Worm (Caenorhabditis elegans) whole organism, young adult: ENCODE results near the gene col-145.
A peak's percentile ranks its signal among the peaks of the same experiment; 100 is the strongest.

ENCODE experiments used
- C06A6.2 ChIP-seq: fragments of 200-800 bp; sonication (Bioruptor generic); conservative IDR thresholded peaks from 2 replicates; pipeline ENCODE4 v1.3.6; 2022; ENCODE audit warnings: missing genetic modification characterization, missing compliant biosample characterization
- C17E4.6 ChIP-seq: fragments of 200-800 bp; sonication (Bioruptor generic); IDR thresholded peaks from 2 replicates; pipeline ENCODE4 v1.3.6; 2022; ENCODE audit warnings: missing genetic modification reagents, missing genetic modification characterization, missing compliant biosample characterization
- F39B2.1 ChIP-seq: fragments of 200-800 bp; sonication (Bioruptor generic); IDR thresholded peaks from 2 replicates; pipeline ENCODE4 v1.3.6; 2022; ENCODE audit warnings: missing genetic modification reagents, missing genetic modification characterization, missing compliant biosample characterization
- F52B5.7 ChIP-seq: sonication (generic microtip); optimal IDR thresholded peaks from 2 replicates; lab custom pipeline; 2016; ENCODE audit warnings: mild to moderate bottlenecking, missing genetic modification characterization, missing compliant biosample characterization
- F55B11.4 ChIP-seq: sonication (generic microtip); optimal IDR thresholded peaks from 2 replicates; lab custom pipeline; 2016; ENCODE audit warnings: missing compliant biosample characterization, missing genetic modification characterization, borderline replicate concordance; ENCODE audit not compliant: insufficient read depth
- K12H6.12 ChIP-seq: fragments of 200-800 bp; sonication (Bioruptor generic); optimal IDR thresholded peaks from 2 replicates; lab custom pipeline; 2018; ENCODE audit warnings: mild to moderate bottlenecking, missing genetic modification characterization, missing compliant biosample characterization
- Y53F4B.3 ChIP-seq: fragments of 200-800 bp; sonication (Bioruptor generic); IDR thresholded peaks from 2 replicates; pipeline ENCODE4 v1.3.6; 2022; ENCODE audit warnings: missing genetic modification reagents, missing genetic modification characterization, missing compliant biosample characterization
- Y53G8AR.9 ChIP-seq: fragments of 200-800 bp; sonication (Bioruptor generic); conservative IDR thresholded peaks from 2 replicates; pipeline ENCODE4 v1.3.6; 2022; ENCODE audit warnings: missing genetic modification reagents, missing genetic modification characterization, missing compliant biosample characterization
- Y56A3A.18 ChIP-seq: fragments of 200-800 bp; sonication (Bioruptor generic); IDR thresholded peaks from 2 replicates; pipeline ENCODE4 v1.3.6; 2022; ENCODE audit warnings: missing genetic modification reagents, missing genetic modification characterization, missing compliant biosample characterization
- aptf-3 ChIP-seq: fragments of 200-800 bp; sonication (Bioruptor generic); IDR thresholded peaks from 2 replicates; pipeline ENCODE4 v1.3.6; 2022; ENCODE audit warnings: missing genetic modification characterization, missing compliant biosample characterization
- atf-7 ChIP-seq: sonication (generic microtip); optimal IDR thresholded peaks from 2 replicates; lab custom pipeline; 2017; ENCODE audit warnings: mild to moderate bottlenecking, missing genetic modification characterization, missing compliant biosample characterization
- athp-1 ChIP-seq: sonication (generic microtip); optimal IDR thresholded peaks from 2 replicates; lab custom pipeline; 2017; ENCODE audit warnings: mild to moderate bottlenecking, missing genetic modification characterization, missing compliant biosample characterization
- attf-6 ChIP-seq: fragments of 200-800 bp; sonication (Bioruptor generic); IDR thresholded peaks from 2 replicates; pipeline ENCODE4 v1.3.6; 2022; ENCODE audit warnings: missing genetic modification reagents, missing genetic modification characterization, missing compliant biosample characterization
- bed-2 ChIP-seq: fragments of 200-800 bp; sonication (Bioruptor generic); IDR thresholded peaks from 2 replicates; pipeline ENCODE4 v1.3.6; 2022; ENCODE audit warnings: missing genetic modification reagents, missing genetic modification characterization, missing compliant biosample characterization
- ccch-3 ChIP-seq: fragments of 200-800 bp; sonication (Bioruptor generic); optimal IDR thresholded peaks from 2 replicates; lab custom pipeline; 2018; ENCODE audit warnings: mild to moderate bottlenecking, missing genetic modification characterization, missing compliant biosample characterization
- cebp-1 ChIP-seq, 2 experiments: fragments of 200-800 bp in 1 of 2; sonication (Bioruptor generic) in 1 of 2; sonication (generic microtip) in 1 of 2; IDR thresholded peaks in 1 of 2; optimal IDR thresholded peaks in 1 of 2; 2 replicates each; pipeline versions ENCODE4 v1.3.6 to Lab custom; 2017 to 2022; ENCODE audit warnings: missing compliant biosample characterization in 2 of 2, missing genetic modification characterization in 2 of 2, mild to moderate bottlenecking in 1 of 2, missing genetic modification reagents in 1 of 2, moderate library complexity in 1 of 2
- cebp-2 ChIP-seq: fragments of 200-800 bp; sonication (Bioruptor generic); IDR thresholded peaks from 2 replicates; pipeline ENCODE4 v1.3.6; 2022; ENCODE audit warnings: missing genetic modification characterization, missing compliant biosample characterization
- ceh-27 ChIP-seq: fragments of 200-800 bp; sonication (Bioruptor generic); optimal IDR thresholded peaks from 2 replicates; lab custom pipeline; 2018; ENCODE audit warnings: mild to moderate bottlenecking, missing genetic modification characterization, moderate library complexity, missing compliant biosample characterization
- ceh-79 ChIP-seq: sonication (generic microtip); optimal IDR thresholded peaks from 2 replicates; lab custom pipeline; 2017; ENCODE audit warnings: mild to moderate bottlenecking, missing genetic modification characterization, missing compliant biosample characterization
- ceh-91 ChIP-seq: fragments of 200-800 bp; sonication (Bioruptor generic); IDR thresholded peaks from 2 replicates; pipeline ENCODE4 v1.3.6; 2022; ENCODE audit warnings: missing genetic modification reagents, missing genetic modification characterization, missing compliant biosample characterization
- dox-1 ChIP-seq: fragments of 200-800 bp; sonication (Bioruptor generic); IDR thresholded peaks from 2 replicates; pipeline ENCODE4 v1.3.6; 2022; ENCODE audit warnings: missing genetic modification reagents, missing genetic modification characterization, missing compliant biosample characterization
- dpl-1 ChIP-seq: fragments of 150-350 bp; optimal IDR thresholded peaks from 2 replicates; lab custom pipeline; 2014; ENCODE audit warnings: missing biosample characterization, missing genetic modification reagents, missing genetic modification characterization
- ets-4 ChIP-seq: fragments of 200-800 bp; sonication (Bioruptor generic); optimal IDR thresholded peaks from 2 replicates; lab custom pipeline; 2018; ENCODE audit warnings: mild to moderate bottlenecking, missing genetic modification characterization, missing compliant biosample characterization
- fkh-3 ChIP-seq: sonication (generic microtip); optimal IDR thresholded peaks from 2 replicates; lab custom pipeline; 2016; ENCODE audit warnings: mild to moderate bottlenecking, missing genetic modification characterization, missing compliant biosample characterization
- hlh-12 ChIP-seq: sonication (generic microtip); optimal IDR thresholded peaks from 2 replicates; lab custom pipeline; 2016; ENCODE audit warnings: missing genetic modification characterization, missing compliant biosample characterization
- hmg-1.2 ChIP-seq: fragments of 200-800 bp; sonication (Bioruptor generic); IDR thresholded peaks from 2 replicates; pipeline ENCODE4 v1.3.6; 2022; ENCODE audit warnings: missing genetic modification reagents, missing genetic modification characterization, missing compliant biosample characterization
- lag-1 ChIP-seq: fragments of 200-800 bp; sonication (Bioruptor generic); IDR thresholded peaks from 2 replicates; pipeline ENCODE4 v1.3.6; 2022; ENCODE audit warnings: missing genetic modification reagents, missing genetic modification characterization, missing compliant biosample characterization
- let-607 ChIP-seq, 2 experiments: fragments of 200-800 bp in 1 of 2; sonication (Bioruptor generic) in 1 of 2; sonication (generic microtip) in 1 of 2; optimal IDR thresholded peaks; 2 replicates each; lab custom pipeline; 2016 to 2018; ENCODE audit warnings: mild to moderate bottlenecking in 2 of 2, missing compliant biosample characterization in 2 of 2, missing genetic modification characterization in 2 of 2, moderate library complexity in 2 of 2, missing genotype in 1 of 2
- madf-8 ChIP-seq: fragments of 200-800 bp; sonication (Bioruptor generic); conservative IDR thresholded peaks from 2 replicates; pipeline ENCODE4 v1.3.6; 2022; ENCODE audit warnings: missing genetic modification reagents, missing genetic modification characterization, missing compliant biosample characterization
- nfya-1 ChIP-seq: sonication (generic microtip); optimal IDR thresholded peaks from 2 replicates; lab custom pipeline; 2017; ENCODE audit warnings: antibody characterized with exemption, missing compliant biosample characterization, missing genetic modification characterization, borderline replicate concordance; ENCODE audit not compliant: insufficient read depth
- nfyb-1 ChIP-seq: fragments of 200-800 bp; sonication (Bioruptor generic); IDR thresholded peaks from 2 replicates; pipeline ENCODE4 v1.3.6; 2022; ENCODE audit warnings: missing genetic modification reagents, missing genetic modification characterization, missing compliant biosample characterization
- nhr-120 ChIP-seq: fragments of 200-800 bp; sonication (Bioruptor generic); IDR thresholded peaks from 2 replicates; pipeline ENCODE4 v1.3.6; 2022; ENCODE audit warnings: missing genetic modification characterization, missing compliant biosample characterization
- nhr-90 ChIP-seq: sonication (generic microtip); optimal IDR thresholded peaks from 2 replicates; lab custom pipeline; 2016; ENCODE audit warnings: missing genotype, mild to moderate bottlenecking, missing genetic modification characterization, missing compliant biosample characterization
- rec-8 ChIP-seq, 2 experiments: sonication (generic microtip); optimal IDR thresholded peaks; 2 replicates each; lab custom pipeline; 2016; ENCODE audit warnings: mild to moderate bottlenecking in 2 of 2, missing genetic modification characterization in 2 of 2, missing genetic modification reagents in 2 of 2, missing genotype in 2 of 2, missing biosample characterization in 1 of 2, missing compliant biosample characterization in 1 of 2, moderate library complexity in 1 of 2
- repo-1 ChIP-seq: sonication (generic microtip); optimal IDR thresholded peaks from 2 replicates; lab custom pipeline; 2017; ENCODE audit warnings: mild to moderate bottlenecking, missing genetic modification characterization, missing compliant biosample characterization
- sdz-38 ChIP-seq: sonication (generic microtip); optimal IDR thresholded peaks from 2 replicates; lab custom pipeline; 2016; ENCODE audit warnings: missing genotype, missing genetic modification characterization, missing compliant biosample characterization
- snpc-3.4 ChIP-seq: sonication (generic microtip); optimal IDR thresholded peaks from 2 replicates; lab custom pipeline; 2017; ENCODE audit warnings: missing genetic modification characterization, mild to moderate bottlenecking, missing compliant biosample characterization, antibody characterized with exemption, moderate library complexity, missing genotype, missing genetic modification reagents
- somi-1 ChIP-seq: fragments of 200-800 bp; sonication (Bioruptor generic); optimal IDR thresholded peaks from 2 replicates; lab custom pipeline; 2018; ENCODE audit warnings: mild to moderate bottlenecking, missing genetic modification characterization, missing compliant biosample characterization
- tbp1 ChIP-seq: fragments of 200-800 bp; sonication (Bioruptor generic); optimal IDR thresholded peaks from 2 replicates; lab custom pipeline; 2018; ENCODE audit warnings: mild to moderate bottlenecking, missing genetic modification characterization, missing compliant biosample characterization
- unc-130 ChIP-seq: sonication (generic microtip); optimal IDR thresholded peaks from 2 replicates; lab custom pipeline; 2016; ENCODE audit warnings: missing genetic modification reagents, missing genetic modification characterization, missing compliant biosample characterization
- ztf-26 ChIP-seq: sonication (generic microtip); optimal IDR thresholded peaks from 2 replicates; lab custom pipeline; 2017; ENCODE audit warnings: missing genetic modification characterization, missing compliant biosample characterization

The col-145 gene

DNA sequence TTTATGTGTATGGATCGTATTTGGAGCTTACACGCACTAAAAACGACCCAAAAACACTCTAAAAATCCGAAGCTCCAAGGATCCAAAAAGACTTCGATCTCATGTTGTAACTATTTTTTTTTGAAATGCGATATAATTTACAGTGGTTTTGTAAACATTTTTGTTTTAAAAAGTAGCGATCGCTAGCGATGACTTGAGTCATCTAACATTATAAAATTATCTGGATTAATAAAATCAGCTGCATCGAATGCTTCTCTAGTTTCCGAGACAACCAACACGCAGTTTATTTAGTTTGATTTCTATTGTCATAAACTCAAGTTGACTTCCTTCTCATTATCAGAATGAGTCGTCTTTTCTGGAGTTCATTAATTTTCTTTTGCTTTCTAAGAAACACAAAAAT is 30.8 kb downstream of the col-145 start, which contains the start of gene F21C10.1:
TSS of gene F21C10.1 (plus strand) at position 301 of the 400 bp plus-strand sequence.
- TF ChIP-seq snpc-3.4 (tag; lab: Kevin White, UChicago) (no peak), rec-8 (tag; optimal IDR thresholded peaks at IDR 0.05; lab: Kevin White, UChicago) (no peak), let-607 (tag; optimal IDR thresholded peaks at IDR 0.05; lab: Kevin White, UChicago) (no peak), atf-7 (tag; lab: Kevin White, UChicago) (no peak), hmg-1.2 (GFP tag; lab: Robert Waterston, UW) (no peak), C17E4.6 (no peak), ceh-91 (GFP tag; lab: Robert Waterston, UW) (no peak), lag-1 (GFP tag; lab: Robert Waterston, UW) (no peak), fkh-3 (no peak), ztf-26 (tag; lab: Kevin White, UChicago) (no peak), repo-1 (tag; lab: Kevin White, UChicago) (no peak), Y56A3A.18 (GFP tag; lab: Robert Waterston, UW) (no peak), nfya-1 (tag; lab: Kevin White, UChicago) (no peak), dox-1 (GFP tag; lab: Robert Waterston, UW) (no peak), Y53F4B.3 (GFP tag; lab: Robert Waterston, UW) (no peak), ccch-3 (GFP tag; lab: Kevin White, UChicago) (no peak), Y53G8AR.9 (GFP tag; lab: Robert Waterston, UW) (no peak)
- TF ChIP-seq, all 124 proteins: peak for 0

ce11 chrV:9130766-9131165 is 32.0 kb downstream of the col-145 start, which contains the start of gene F21C10.19:
Gene F21C10.19 (plus strand): TSS chrV:9131066.
- no peak for TF ChIP-seq F52B5.7 (tag; lab: Kevin White, UChicago)
- no peak for TF ChIP-seq C06A6.2 (GFP tag; lab: Robert Waterston, UW)
- TF ChIP-seq nhr-90 (tag; lab: Kevin White, UChicago): no peak
- TF ChIP-seq madf-8 (GFP tag; lab: Robert Waterston, UW): no peak
- no peak for TF ChIP-seq tbp1 (GFP tag; lab: Kevin White, UChicago)
- no peak for TF ChIP-seq somi-1 (GFP tag; lab: Kevin White, UChicago)
- TF ChIP-seq let-607 (tag; optimal IDR thresholded peaks at IDR 0.05; lab: Kevin White, UChicago): no peak
- TF ChIP-seq ceh-27 (GFP tag; lab: Kevin White, UChicago): no peak
- TF ChIP-seq dpl-1: no peak
- no peak for TF ChIP-seq unc-130 (GFP tag; lab: Kevin White, UChicago)
- no peak for TF ChIP-seq attf-6
- TF ChIP-seq bed-2 (GFP tag; lab: Robert Waterston, UW): no peak
- TF ChIP-seq nhr-120 (GFP tag; lab: Robert Waterston, UW): no peak
- no peak for TF ChIP-seq hlh-12 (tag; lab: Kevin White, UChicago)
- TF ChIP-seq cebp-2: no peak
- TF ChIP-seq F55B11.4 (tag; lab: Kevin White, UChicago): no peak
- TF ChIP-seq nfyb-1 (GFP tag; lab: Robert Waterston, UW): no peak
- TF ChIP-seq snpc-3.4 (tag; lab: Kevin White, UChicago): no peak
- TF ChIP-seq sdz-38 (tag; lab: Kevin White, UChicago): no peak
- no peak for TF ChIP-seq fkh-3

ce11 chrV:9128562-9128961 is 34.2 kb downstream of the col-145 start:
- no peak for TF ChIP-seq F39B2.1 (GFP tag; lab: Robert Waterston, UW)
- TF ChIP-seq ceh-91 (GFP tag; lab: Robert Waterston, UW): no peak
- no peak for TF ChIP-seq K12H6.12 (tag; lab: Kevin White, UChicago)
- TF ChIP-seq ets-4: no peak
- TF ChIP-seq hmg-1.2 (GFP tag; lab: Robert Waterston, UW): peak; percentile 73; the same call in 1 of the 2 replicates
- no peak for TF ChIP-seq hlh-12 (tag; lab: Kevin White, UChicago)
- TF ChIP-seq aptf-3 (GFP tag; lab: Robert Waterston, UW): no peak
- TF ChIP-seq athp-1 (tag; lab: Kevin White, UChicago): no peak
- TF ChIP-seq nfyb-1 (GFP tag; lab: Robert Waterston, UW): 0 out of 2 replicates have a peak, but pooled peaks have one; percentile 9
- no peak for TF ChIP-seq ceh-79 (tag; lab: Kevin White, UChicago)
- peak; percentile 71; the same call in 1 of the 2 replicates for TF ChIP-seq cebp-1 (GFP tag; IDR thresholded peaks at IDR 0.05; lab: Robert Waterston, UW)
- TF ChIP-seq cebp-1 (tag; optimal IDR thresholded peaks at IDR 0.05; lab: Kevin White, UChicago): peak; percentile 92
